Worm (Caenorhabditis elegans): ENCODE measurements around the gene vit-4.

Gene vit-4

ce11 chrX:3538067-3538466 lies 25.7 kb downstream of the vit-4 start:
- no peak for TF ChIP-seq dao-5 (tag; optimal IDR thresholded peaks at IDR 0.05)
- TF ChIP-seq him-1 (tag; optimal IDR thresholded peaks at IDR 0.05) = no peak
- TF ChIP-seq W03F9.2 (tag; optimal IDR thresholded peaks at IDR 0.05) = no peak

ce11 chrX:3537335-3537734 lies 26.4 kb downstream of the vit-4 start, which contains the start of gene gyg-1:
Gene gyg-1 (plus strand): TSS chrX:3537635.
- no peak for TF ChIP-seq him-1 (tag; optimal IDR thresholded peaks at IDR 0.05)
- no peak for TF ChIP-seq dao-5 (tag; optimal IDR thresholded peaks at IDR 0.05)

- TF ChIP-seq dao-5 (tag; optimal IDR thresholded peaks at IDR 0.05) (no peak), him-1 (tag; optimal IDR thresholded peaks at IDR 0.05) (no peak), W03F9.2 (tag; optimal IDR thresholded peaks at IDR 0.05) (no peak)
Measured at ce11 chrX:3536302-3537251, 27.2 kb downstream of the vit-4 start.

ce11 chrX:3535505-3535904 lies 28.3 kb downstream of the vit-4 start:
- TF ChIP-seq him-1 (tag; optimal IDR thresholded peaks at IDR 0.05) (peak; percentile 61), dao-5 (tag; optimal IDR thresholded peaks at IDR 0.05) (no peak), W03F9.2 (tag; optimal IDR thresholded peaks at IDR 0.05) (no peak)

ce11 chrX:3534218-3534617 lies 29.5 kb downstream of the vit-4 start:
- TF ChIP-seq him-1 (tag; optimal IDR thresholded peaks at IDR 0.05) (no peak), dao-5 (tag; optimal IDR thresholded peaks at IDR 0.05) (no peak), W03F9.2 (tag; optimal IDR thresholded peaks at IDR 0.05) (no peak)

ce11 chrX:3532919-3533318 lies 30.8 kb downstream of the vit-4 start, which contains the start of gene F56B6.6:
Gene F56B6.6 (minus strand): TSS chrX:3533019.
- no peak for TF ChIP-seq him-1 (tag; optimal IDR thresholded peaks at IDR 0.05)
- TF ChIP-seq dao-5 (tag; optimal IDR thresholded peaks at IDR 0.05) = no peak
- no peak for TF ChIP-seq W03F9.2 (tag; optimal IDR thresholded peaks at IDR 0.05)

ce11 chrX:3526712-3527111 lies 37.1 kb downstream of the vit-4 start:
- TF ChIP-seq dao-5 (tag; optimal IDR thresholded peaks at IDR 0.05) = no peak
- TF ChIP-seq him-1 (tag; optimal IDR thresholded peaks at IDR 0.05) = no peak
- TF ChIP-seq W03F9.2 (tag; optimal IDR thresholded peaks at IDR 0.05) = no peak

- TF ChIP-seq him-1 (tag; optimal IDR thresholded peaks at IDR 0.05) (no peak), W03F9.2 (tag; optimal IDR thresholded peaks at IDR 0.05) (no peak), dao-5 (tag; optimal IDR thresholded peaks at IDR 0.05) (no peak)
Measured at ce11 chrX:3518494-3518893, 45.3 kb downstream of the vit-4 start, which contains the start of gene npr-16. Gene npr-16 (plus strand): TSS chrX:3518794.

- no peak for TF ChIP-seq him-1 (tag; optimal IDR thresholded peaks at IDR 0.05)
- TF ChIP-seq dao-5 (tag; optimal IDR thresholded peaks at IDR 0.05) = no peak
- no peak for TF ChIP-seq W03F9.2 (tag; optimal IDR thresholded peaks at IDR 0.05)
Measured at ce11 chrX:3517141-3517540, 46.6 kb downstream of the vit-4 start.

- TF ChIP-seq W03F9.2 (tag; optimal IDR thresholded peaks at IDR 0.05) = no peak
- no peak for TF ChIP-seq dao-5 (tag; optimal IDR thresholded peaks at IDR 0.05)
Measured at ce11 chrX:3513715-3514114, 50.0 kb downstream of the vit-4 start.

ce11 chrX:3508906-3509305 lies 54.9 kb downstream of the vit-4 start, which contains the start of gene sox-4:
Gene sox-4 (minus strand): TSS chrX:3509006.
- TF ChIP-seq W03F9.2 (tag; optimal IDR thresholded peaks at IDR 0.05) = no peak
- TF ChIP-seq him-1 (tag; optimal IDR thresholded peaks at IDR 0.05) = no peak
- no peak for TF ChIP-seq dao-5 (tag; optimal IDR thresholded peaks at IDR 0.05)

All from whole organism, L4/young adult.